Fruit fly (Drosophila melanogaster): ENCODE data around the gene hh.

Gene hh

dm6 chr3R:23161288-23161870 is 19.7 kb upstream of the hh start, which contains the start of gene CG13829 (continued):
- TF ChIP-seq sim (GFP tag; IDR thresholded peaks at IDR 0.05) (no peak), grau (tag; optimal IDR thresholded peaks at IDR 0.05) (peak; percentile 7), Hand (GFP tag; optimal IDR thresholded peaks at IDR 0.05) (peak; percentile 13), CG13296 (GFP tag; optimal IDR thresholded peaks at IDR 0.05) (peak; percentile 37), CG34422 (GFP tag; IDR thresholded peaks at IDR 0.05) (no peak), grn (GFP tag; optimal IDR thresholded peaks at IDR 0.05) (peak; percentile 82), Hey (tag; optimal IDR thresholded peaks at IDR 0.05) (peak; percentile 6), CG3281 (GFP tag; optimal IDR thresholded peaks at IDR 0.05) (peak; percentile 34), CG34376 (GFP tag; optimal IDR thresholded peaks at IDR 0.05) (peak; percentile 97), CG3838 (GFP tag; optimal IDR thresholded peaks at IDR 0.05) (no peak), Lim3 (GFP tag; IDR thresholded peaks at IDR 0.05) (peak; percentile 21; the same call in 1 of the 2 replicates), CG6813 (GFP tag; optimal IDR thresholded peaks at IDR 0.05) (peak; percentile 2), Hmr (GFP tag; optimal IDR thresholded peaks at IDR 0.05) (peak; percentile 22), Nf-YB (GFP tag; optimal IDR thresholded peaks at IDR 0.05) (peak; percentile 46), PHDP (tag; optimal IDR thresholded peaks at IDR 0.05) (peak; percentile 40), Fer1 (GFP tag; optimal IDR thresholded peaks at IDR 0.05) (peak; percentile 25), CG15514 (GFP tag; optimal IDR thresholded peaks at IDR 0.05) (peak; percentile 7), CG2678 (tag; optimal IDR thresholded peaks at IDR 0.05) (peak; percentile 58), bigmax (GFP tag; optimal IDR thresholded peaks at IDR 0.05) (peak; percentile 29), mirr (GFP tag; optimal IDR thresholded peaks at IDR 0.05) (peak; percentile 91), B-H2 (GFP tag; optimal IDR thresholded peaks at IDR 0.05) (peak; percentile 32), exex (tag; optimal IDR thresholded peaks at IDR 0.05) (peak; percentile 99), klu (GFP tag; IDR thresholded peaks at IDR 0.05) (no peak), psq (GFP tag; optimal IDR thresholded peaks at IDR 0.05) (no peak), CG16813 (GFP tag; IDR thresholded peaks at IDR 0.05; ENCODE audit: partially characterized antibody) (no peak), CG4328 (GFP tag; optimal IDR thresholded peaks at IDR 0.05) (no peak), sug (tag; optimal IDR thresholded peaks at IDR 0.05) (peak; percentile 93), CG10543 (GFP tag; optimal IDR thresholded peaks at IDR 0.05) (peak; percentile 13)

- peak; percentile 68 for TF ChIP-seq E2f2 (GFP tag; IDR thresholded peaks at IDR 0.05)
- no peak for TF ChIP-seq ems (GFP tag; optimal IDR thresholded peaks at IDR 0.05)
- peak; percentile 22 for TF ChIP-seq BEAF-32 (GFP tag; optimal IDR thresholded peaks at IDR 0.05)
- TF ChIP-seq CG15514 (GFP tag; optimal IDR thresholded peaks at IDR 0.05): peak; percentile 6
- no peak for TF ChIP-seq Sry-β (GFP tag; optimal IDR thresholded peaks at IDR 0.05)
- TF ChIP-seq zen (tag; optimal IDR thresholded peaks at IDR 0.05): peak; percentile 6
- TF ChIP-seq pzg (GFP tag; optimal IDR thresholded peaks at IDR 0.05): peak; percentile 14
- TF ChIP-seq CG10979 (tag; optimal IDR thresholded peaks at IDR 0.05): peak; percentile 52
- TF ChIP-seq Hmr (GFP tag; optimal IDR thresholded peaks at IDR 0.05): peak; percentile 24
- no peak for TF ChIP-seq CG10209 (GFP tag; optimal IDR thresholded peaks at IDR 0.05)
- TF ChIP-seq so (GFP tag; IDR thresholded peaks at IDR 0.05): no peak
- TF ChIP-seq CG10366 (GFP tag; IDR thresholded peaks at IDR 0.05): 0 out of 2 replicates have a peak, but pooled peaks have one; percentile 10
- TF ChIP-seq stwl (tag; optimal IDR thresholded peaks at IDR 0.05): peak; percentile 36
- TF ChIP-seq sc (optimal IDR thresholded peaks at IDR 0.05): no peak
- no peak for TF ChIP-seq sc (GFP tag; optimal IDR thresholded peaks at IDR 0.05)
- no peak for TF ChIP-seq sob (GFP tag; IDR thresholded peaks at IDR 0.05)
- TF ChIP-seq CG9932 (GFP tag; IDR thresholded peaks at IDR 0.05): peak; percentile 46; the same call in 1 of the 2 replicates
- TF ChIP-seq CG2199 (GFP tag; IDR thresholded peaks at IDR 0.05): peak; percentile 71; the same call in 2 of the 3 replicates
- no peak for TF ChIP-seq Ets97D (GFP tag; optimal IDR thresholded peaks at IDR 0.05)
- peak; percentile 28 for TF ChIP-seq nmo (GFP tag; optimal IDR thresholded peaks at IDR 0.05)
- TF ChIP-seq sisA (GFP tag; IDR thresholded peaks at IDR 0.05): peak; percentile 54
- peak; percentile 4 for TF ChIP-seq grau (tag; optimal IDR thresholded peaks at IDR 0.05)
- TF ChIP-seq scrt (GFP tag; optimal IDR thresholded peaks at IDR 0.05): peak; percentile 93
Measured at dm6 chr3R:23159289-23159956, 17.7 kb upstream of the hh start, which contains the start of gene VhaAC39-2. VhaAC39-2 (minus strand) TSS chr3R:23159316.

All from whole organism, embryonic.